Comparison of ENCODE assay signal across 6 worm cellular contexts in the genomic region with DNA sequence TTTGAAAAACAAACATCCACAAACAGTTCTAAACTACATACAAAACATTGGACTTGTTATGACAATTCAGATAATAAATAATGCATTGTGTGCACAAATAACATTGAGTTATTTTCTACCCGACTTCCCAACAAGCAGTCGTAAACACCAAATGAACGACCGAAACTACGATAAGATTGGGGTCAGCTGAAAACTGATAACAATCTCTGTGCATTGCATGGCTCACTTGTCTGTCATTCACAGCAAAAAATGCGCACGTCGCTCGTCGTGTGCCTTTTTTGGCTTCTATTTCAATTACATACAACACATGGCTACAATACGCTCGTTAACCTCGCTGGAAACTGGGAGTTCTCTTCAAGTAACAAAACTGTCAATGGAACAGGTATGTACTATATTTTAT.
A peak's percentile ranks its signal among the peaks of the same experiment; 100 is the strongest.
TF ChIP-seq lines count a peak whose summit lies in the region.

A gene (plus strand): TSS at position 213 of the 400 bp plus-strand sequence.

TF ChIP-seq in whole organism, L1 larva, 84 proteins besides CTCF, POLR2A, EP300 and RAD21:
- TF ChIP-seq lin-35 (GFP tag; optimal IDR thresholded peaks at IDR 0.05; lab: Kevin White, UChicago) (peak in 1 of 2 experiments; percentile 6), lin-13 (GFP tag; optimal IDR thresholded peaks at IDR 0.05; lab: Kevin White, UChicago) (no peak), nhr-12 (tag; optimal IDR thresholded peaks at IDR 0.05; lab: Kevin White, UChicago) (no peak), C04F5.9 (tag; optimal IDR thresholded peaks at IDR 0.05; lab: Kevin White, UChicago) (no peak), elt-2 (tag; optimal IDR thresholded peaks at IDR 0.05; lab: Kevin White, UChicago) (peak; percentile 78)

TF ChIP-seq in whole organism, L2 larva, 48 proteins besides CTCF, POLR2A, EP300 and RAD21:
- TF ChIP-seq fos-1 (tag; optimal IDR thresholded peaks at IDR 0.05; lab: Kevin White, UChicago) (peak; percentile 64), crh-2 (tag; optimal IDR thresholded peaks at IDR 0.05; lab: Kevin White, UChicago) (peak; percentile 19), snpc-4 (tag; optimal IDR thresholded peaks at IDR 0.05; lab: Kevin White, UChicago) (no peak)

TF ChIP-seq in whole organism, L3 larva, 47 proteins besides CTCF, POLR2A, EP300 and RAD21:
- TF ChIP-seq pqm-1 (tag; optimal IDR thresholded peaks at IDR 0.05; lab: Kevin White, UChicago) (peak; percentile 79), fos-1 (tag; optimal IDR thresholded peaks at IDR 0.05; lab: Kevin White, UChicago) (no peak), elt-2 (tag; optimal IDR thresholded peaks at IDR 0.05; lab: Kevin White, UChicago) (peak; percentile 91), pha-4 (tag; optimal IDR thresholded peaks at IDR 0.05; lab: Kevin White, UChicago) (peak; percentile 36), nhr-11 (tag; optimal IDR thresholded peaks at IDR 0.05; lab: Kevin White, UChicago) (no peak), hmg-11 (tag; optimal IDR thresholded peaks at IDR 0.05; lab: Kevin White, UChicago) (no peak)

TF ChIP-seq in whole organism, L4 larva, 104 proteins besides CTCF, POLR2A, EP300 and RAD21 (continues in another document):
- no peak for TF ChIP-seq jun-1 (tag; optimal IDR thresholded peaks at IDR 0.05; lab: Kevin White, UChicago)
- TF ChIP-seq daf-16 (GFP tag; optimal IDR thresholded peaks at IDR 0.05; lab: Kevin White, UChicago): peak in 1 of 2 experiments; percentile 32
- TF ChIP-seq daf-16 (tag; optimal IDR thresholded peaks at IDR 0.05; lab: Kevin White, UChicago): peak; percentile 98
- TF ChIP-seq nhr-102 (tag; optimal IDR thresholded peaks at IDR 0.05; lab: Kevin White, UChicago): peak; percentile 60
- TF ChIP-seq dpl-1 (GFP tag; optimal IDR thresholded peaks at IDR 0.05; lab: Kevin White, UChicago): no peak
- no peak for TF ChIP-seq pha-4 (GFP tag; IDR thresholded peaks at IDR 0.05; lab: Robert Waterston, UW)
- no peak for TF ChIP-seq pha-4 (tag; optimal IDR thresholded peaks at IDR 0.05; lab: Kevin White, UChicago)
- TF ChIP-seq dve-1 (tag; optimal IDR thresholded peaks at IDR 0.05; lab: Kevin White, UChicago; ENCODE audit: insufficient read depth): peak; percentile 76
- no peak for TF ChIP-seq F49E8.2 (tag; optimal IDR thresholded peaks at IDR 0.05; lab: Kevin White, UChicago; ENCODE audit: borderline replicate concordance)
- no peak for TF ChIP-seq ces-1 (GFP tag; optimal IDR thresholded peaks at IDR 0.05; lab: Kevin White, UChicago)
- no peak for TF ChIP-seq F37D6.2 (tag; optimal IDR thresholded peaks at IDR 0.05; lab: Kevin White, UChicago)
- peak; percentile 86 for TF ChIP-seq pqm-1 (tag; optimal IDR thresholded peaks at IDR 0.05; lab: Kevin White, UChicago)
- no peak for TF ChIP-seq nhr-25 (tag; optimal IDR thresholded peaks at IDR 0.05; lab: Kevin White, UChicago; ENCODE audit: borderline replicate concordance, insufficient read depth)
- TF ChIP-seq dmd-6 (GFP tag; IDR thresholded peaks at IDR 0.05; lab: Robert Waterston, UW): peak; percentile 95
- TF ChIP-seq mes-2 (tag; optimal IDR thresholded peaks at IDR 0.05; lab: Kevin White, UChicago; ENCODE audit: poor library complexity, severe bottlenecking): no peak
- TF ChIP-seq zip-2 (tag; optimal IDR thresholded peaks at IDR 0.05; lab: Kevin White, UChicago): no peak
- TF ChIP-seq daf-12 (tag; optimal IDR thresholded peaks at IDR 0.05; lab: Kevin White, UChicago): no peak
- TF ChIP-seq nhr-41 (GFP tag; IDR thresholded peaks at IDR 0.05; lab: Robert Waterston, UW): peak; percentile 93; the same call in 1 of the 2 replicates
- peak; percentile 64 for TF ChIP-seq mxl-3 (GFP tag; optimal IDR thresholded peaks at IDR 0.05; lab: Kevin White, UChicago)
- no peak for TF ChIP-seq F44E2.7 (GFP tag; IDR thresholded peaks at IDR 0.05; lab: Robert Waterston, UW)
- TF ChIP-seq tra-1 (GFP tag; IDR thresholded peaks at IDR 0.05; lab: Robert Waterston, UW): peak; percentile 92
- TF ChIP-seq saeg-2 (GFP tag; IDR thresholded peaks at IDR 0.05; lab: Robert Waterston, UW): 0 out of 2 replicates have a peak, but pooled peaks have one; percentile 45
- no peak for TF ChIP-seq snpc-1.2 (GFP tag; IDR thresholded peaks at IDR 0.05; lab: Robert Waterston, UW)

TF ChIP-seq in whole organism, late embryonic, 69 proteins besides CTCF, POLR2A, EP300 and RAD21:
- TF ChIP-seq tbx-2 (tag; optimal IDR thresholded peaks at IDR 0.05; lab: Kevin White, UChicago) (no peak), elt-2 (tag; optimal IDR thresholded peaks at IDR 0.05; lab: Kevin White, UChicago) (peak; percentile 86)

TF ChIP-seq in whole organism, young adult, 124 proteins besides CTCF, POLR2A, EP300 and RAD21:
- TF ChIP-seq Y53G8AR.9 (GFP tag; conservative IDR thresholded peaks at IDR 0.05; lab: Robert Waterston, UW) (0 out of 2 replicates have a peak, but pooled peaks have one; percentile 34), ceh-100 (GFP tag; IDR thresholded peaks at IDR 0.05; lab: Robert Waterston, UW) (no peak), sptf-2 (GFP tag; optimal IDR thresholded peaks at IDR 0.05; lab: Kevin White, UChicago) (no peak), nhr-80 (tag; optimal IDR thresholded peaks at IDR 0.05; lab: Kevin White, UChicago) (peak; percentile 96), lir-1 (GFP tag; conservative IDR thresholded peaks at IDR 0.05; lab: Robert Waterston, UW) (no peak), tbp1 (GFP tag; optimal IDR thresholded peaks at IDR 0.05; lab: Kevin White, UChicago) (peak; percentile 38), B0336.3 (GFP tag; IDR thresholded peaks at IDR 0.05; lab: Robert Waterston, UW) (no peak), dox-1 (GFP tag; IDR thresholded peaks at IDR 0.05; lab: Robert Waterston, UW) (peak; percentile 56), attf-5 (GFP tag; optimal IDR thresholded peaks at IDR 0.05; lab: Kevin White, UChicago) (peak; percentile 3), nhr-90 (tag; optimal IDR thresholded peaks at IDR 0.05; lab: Kevin White, UChicago) (no peak), attf-6 (GFP tag; IDR thresholded peaks at IDR 0.05; lab: Robert Waterston, UW) (no peak), xnd-1 (tag; optimal IDR thresholded peaks at IDR 0.05; lab: Kevin White, UChicago) (no peak), nfyb-1 (GFP tag; IDR thresholded peaks at IDR 0.05; lab: Robert Waterston, UW) (peak; percentile 70; the same call in 1 of the 2 replicates), ceh-27 (GFP tag; optimal IDR thresholded peaks at IDR 0.05; lab: Kevin White, UChicago) (no peak), pha-4 (tag; optimal IDR thresholded peaks at IDR 0.05; lab: Kevin White, UChicago) (no peak), ztf-3 (GFP tag; optimal IDR thresholded peaks at IDR 0.05; lab: Kevin White, UChicago) (no peak), ztf-22 (GFP tag; optimal IDR thresholded peaks at IDR 0.05; lab: Kevin White, UChicago) (peak; percentile 71), atf-7 (tag; optimal IDR thresholded peaks at IDR 0.05; lab: Kevin White, UChicago) (peak; percentile 39), mcd-1 (GFP tag; IDR thresholded peaks at IDR 0.05; lab: Robert Waterston, UW) (no peak), let-607 (tag; optimal IDR thresholded peaks at IDR 0.05; lab: Kevin White, UChicago) (peak; percentile 53 to 58), sdz-38 (tag; optimal IDR thresholded peaks at IDR 0.05; lab: Kevin White, UChicago) (no peak), unc-62 (GFP tag; optimal IDR thresholded peaks at IDR 0.05; lab: Kevin White, UChicago) (peak; percentile 50), snpc-4 (GFP tag; optimal IDR thresholded peaks at IDR 0.05; lab: Kevin White, UChicago) (no peak), snpc-4 (tag; optimal IDR thresholded peaks at IDR 0.05; lab: Kevin White, UChicago) (peak in 1 of 4 experiments; percentile 57)
